Fruit fly (Drosophila melanogaster) whole organism, embryonic: ENCODE results near the gene jv.

ENCODE experiments used
- CG10431 ChIP-seq: fragments of 200-800 bp; sonication (Bioruptor generic); optimal IDR thresholded peaks from 3 replicates; lab custom pipeline; 2018; ENCODE audit warnings: missing biosample characterization, mild to moderate bottlenecking, missing genetic modification characterization
- CG12391 ChIP-seq: fragments of 200-800 bp; sonication (Bioruptor generic); optimal IDR thresholded peaks from 3 replicates; lab custom pipeline; 2018; ENCODE audit warnings: missing biosample characterization, mild to moderate bottlenecking, missing genetic modification characterization, moderate library complexity
- CG13624 ChIP-seq: fragments of 200-800 bp; sonication (Bioruptor generic); optimal IDR thresholded peaks from 2 replicates; lab custom pipeline; 2016; ENCODE audit warnings: missing biosample characterization, missing genetic modification characterization
- CG16815 ChIP-seq: fragments of 200-800 bp; sonication (Bioruptor generic); optimal IDR thresholded peaks from 3 replicates; lab custom pipeline; 2017; ENCODE audit warnings: missing biosample characterization, mild to moderate bottlenecking, missing genetic modification characterization
- CG18011 ChIP-seq: fragments of 200-800 bp; sonication (Bioruptor generic); optimal IDR thresholded peaks from 2 replicates; lab custom pipeline; 2017; ENCODE audit warnings: missing biosample characterization, missing genetic modification characterization, mild to moderate bottlenecking, moderate library complexity, missing genotype
- CG2120 ChIP-seq: fragments of 200-800 bp; sonication (Bioruptor generic); optimal IDR thresholded peaks from 3 replicates; lab custom pipeline; 2016; ENCODE audit warnings: missing biosample characterization, missing genetic modification characterization
- CG2129 ChIP-seq: fragments of 200-800 bp; sonication (Bioruptor generic); IDR thresholded peaks from 2 replicates; pipeline ENCODE4 v1.3.6; 2022; ENCODE audit warnings: missing biosample characterization, missing genetic modification characterization; ENCODE audit not compliant: partially characterized antibody
- CG7839 ChIP-seq: fragments of 200-800 bp; sonication (Bioruptor generic); optimal IDR thresholded peaks from 3 replicates; lab custom pipeline; 2018; ENCODE audit warnings: missing biosample characterization, mild to moderate bottlenecking, missing genetic modification characterization, moderate library complexity
- Dll ChIP-seq: fragments of 200-800 bp; sonication (Bioruptor generic); IDR thresholded peaks from 4 replicates; pipeline ENCODE4 v1.3.6; 2022; ENCODE audit warnings: missing biosample characterization, missing genetic modification characterization; ENCODE audit not compliant: partially characterized antibody
- H2.0 ChIP-seq: fragments of 200-800 bp; sonication (Bioruptor generic); IDR thresholded peaks from 2 replicates; pipeline ENCODE4 v1.3.6; 2022; ENCODE audit warnings: missing biosample characterization, missing genetic modification characterization
- eve ChIP-seq, 2 experiments: fragments of >200 bp; optimal IDR thresholded peaks; 2 replicates each; lab custom pipeline; 2017; ENCODE audit warnings: missing biosample characterization in 2 of 2, missing genetic modification characterization in 2 of 2
- psq ChIP-seq: fragments of 200-800 bp; sonication (Bioruptor generic); optimal IDR thresholded peaks from 2 replicates; lab custom pipeline; 2017; ENCODE audit warnings: missing biosample characterization, missing genetic modification characterization
- seq ChIP-seq: fragments of 200-800 bp; sonication (Bioruptor generic); IDR thresholded peaks from 2 replicates; pipeline ENCODE4 v1.3.6; 2022; ENCODE audit warnings: missing biosample characterization, missing genetic modification characterization

DNA sequence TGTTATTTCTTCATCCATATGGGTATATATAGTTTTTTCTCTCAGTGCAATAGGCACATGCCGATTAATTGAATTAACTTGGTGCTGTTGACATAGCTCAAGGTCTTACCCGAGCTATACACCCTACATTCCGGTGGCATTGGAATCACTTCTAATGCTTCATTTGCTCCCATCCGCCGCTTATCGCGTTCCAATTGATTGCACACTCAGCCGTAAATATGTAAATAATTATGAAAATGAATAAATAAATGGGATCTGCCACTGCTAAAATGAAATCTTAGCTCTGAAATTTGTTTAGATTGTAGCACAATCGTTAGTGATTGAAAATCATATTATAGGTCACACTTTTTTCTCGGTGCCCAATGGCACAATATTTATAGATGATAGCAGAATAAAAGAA lies 72.4 kb downstream of the jv start:
- TF ChIP-seq CG13624 (GFP tag; lab: Kevin White, UChicago) (no peak), CG18011 (GFP tag; lab: Kevin White, UChicago) (no peak), CG7839 (tag; lab: Kevin White, UChicago) (no peak), eve (GFP tag; optimal IDR thresholded peaks at IDR 0.05; lab: Kevin White, UChicago) (peak in 1 of 2 experiments; percentile 25), CG10431 (no peak), CG2120 (GFP tag; lab: Kevin White, UChicago) (no peak), CG2129 (GFP tag; lab: Robert Waterston, UW) (no peak), seq (GFP tag; lab: Robert Waterston, UW) (no peak), CG16815 (no peak), psq (GFP tag; lab: Kevin White, UChicago) (no peak), H2.0 (no peak), CG12391 (no peak), Dll (GFP tag; lab: Robert Waterston, UW) (no peak)
